Fruit fly (Drosophila melanogaster): ENCODE results near the gene Ets65A.

DNA sequence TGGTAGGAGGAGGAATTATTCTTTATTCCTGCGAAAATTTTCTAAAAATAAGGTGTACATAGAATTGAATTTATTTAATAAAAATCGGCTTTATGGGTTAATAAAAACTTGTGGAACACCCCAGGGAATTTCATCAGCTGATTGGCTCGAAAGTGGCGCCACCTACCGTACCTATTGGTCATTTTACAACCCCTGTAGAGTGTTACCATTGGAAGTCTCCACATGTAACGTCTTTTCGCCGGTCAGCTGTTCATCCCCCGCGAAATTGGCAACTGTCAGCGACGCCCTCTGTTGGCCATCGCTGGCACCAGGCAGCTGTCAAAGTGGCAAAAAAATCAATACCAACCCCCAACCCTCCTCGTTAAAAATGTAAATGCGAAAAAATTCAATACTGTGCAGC is 14.9 kb upstream of the Ets65A start, which contains the start of gene CG13293:
- TF ChIP-seq CG7101 (tag; optimal IDR thresholded peaks at IDR 0.05), result no peak
- TF ChIP-seq CG5204 (GFP tag; optimal IDR thresholded peaks at IDR 0.05), result no peak
- TF ChIP-seq CG1620 (GFP tag; optimal IDR thresholded peaks at IDR 0.05), result no peak
- TF ChIP-seq CG33017 (tag; optimal IDR thresholded peaks at IDR 0.05), result no peak
- TF ChIP-seq bab1 (GFP tag; optimal IDR thresholded peaks at IDR 0.05), result no peak
- TF ChIP-seq pad (GFP tag; optimal IDR thresholded peaks at IDR 0.05), result no peak
- no peak for TF ChIP-seq cnc (optimal IDR thresholded peaks at IDR 0.05)
- no peak for TF ChIP-seq Crg-1 (GFP tag; optimal IDR thresholded peaks at IDR 0.05)
- no peak for TF ChIP-seq Mnt (GFP tag; optimal IDR thresholded peaks at IDR 0.05)
- no peak for TF ChIP-seq Hr96 (GFP tag; optimal IDR thresholded peaks at IDR 0.05)
- no peak for TF ChIP-seq CG11617 (GFP tag; optimal IDR thresholded peaks at IDR 0.05)
- TF ChIP-seq CG7045 (GFP tag; optimal IDR thresholded peaks at IDR 0.05), result no peak
- TF ChIP-seq kay (GFP tag; ENCODE audit: borderline replicate concordance), result no peak
- no peak for TF ChIP-seq ovo (GFP tag; optimal IDR thresholded peaks at IDR 0.05)

Data from whole organism, adult.